Fruit fly (Drosophila melanogaster) whole organism, embryonic: ENCODE data around the gene CG43850.

Experiments used
- MESR4 ChIP-seq: fragments of 200-800 bp; sonication (Bioruptor generic); optimal IDR thresholded peaks from 2 replicates; lab custom pipeline; 2018; ENCODE audit warnings: missing biosample characterization, mild to moderate bottlenecking, missing genetic modification characterization, moderate library complexity
- NC2β ChIP-seq: fragments of 200-800 bp; sonication (Bioruptor generic); optimal IDR thresholded peaks from 2 replicates; lab custom pipeline; 2016; ENCODE audit warnings: missing biosample characterization, missing genetic modification characterization

DNA sequence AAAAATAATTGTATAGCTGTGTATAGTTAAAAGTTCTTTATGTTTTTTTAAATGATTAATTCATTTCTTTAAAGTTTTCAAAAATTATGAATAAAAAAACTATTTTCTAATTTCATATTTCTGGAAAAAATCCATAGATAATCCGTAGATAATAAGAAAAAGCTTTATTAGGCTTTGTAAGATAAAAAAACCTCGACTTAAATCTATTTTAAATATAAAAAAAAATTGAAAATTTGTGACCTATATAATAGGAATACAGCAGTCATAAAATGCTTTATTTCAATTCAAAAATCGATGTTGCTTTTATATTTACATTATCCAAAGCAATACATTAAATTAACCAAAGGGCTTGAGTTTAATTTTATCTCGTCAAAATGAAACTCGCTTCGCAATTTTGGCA, 3.0 kb upstream of the CG43850 start, which contains the start of gene Flad2:
- TF ChIP-seq MESR4 (GFP tag; lab: Kevin White, UChicago) (no peak), NC2β (no peak)
